Fruit fly (Drosophila melanogaster): ENCODE measurements around the gene Vps8.
A peak's percentile ranks its signal among the peaks of the same experiment; 100 is the strongest.

The Vps8 gene

dm6 chr3L:6458725-6459124 is 36.4 kb downstream of the Vps8 start:
- no peak for TF ChIP-seq CG9139 (GFP tag; optimal IDR thresholded peaks at IDR 0.05)
- 0 out of 3 replicates have a peak, but pooled peaks have one; percentile 28 for TF ChIP-seq eg (GFP tag; IDR thresholded peaks at IDR 0.05)
- TF ChIP-seq CG34406 (GFP tag; optimal IDR thresholded peaks at IDR 0.05): peak; percentile 41
- TF ChIP-seq topi (GFP tag; optimal IDR thresholded peaks at IDR 0.05): no peak
- TF ChIP-seq CG8319 (GFP tag; optimal IDR thresholded peaks at IDR 0.05): no peak
- TF ChIP-seq Sox14 (GFP tag; optimal IDR thresholded peaks at IDR 0.05): peak; percentile 49
- TF ChIP-seq Sox15 (GFP tag; optimal IDR thresholded peaks at IDR 0.05): no peak
- TF ChIP-seq ss (GFP tag; optimal IDR thresholded peaks at IDR 0.05): peak; percentile 0 to 61
- TF ChIP-seq Hr38 (GFP tag; optimal IDR thresholded peaks at IDR 0.05): no peak
- TF ChIP-seq CG11902 (GFP tag; optimal IDR thresholded peaks at IDR 0.05): no peak
- peak; percentile 61 for TF ChIP-seq CG15336 (GFP tag; IDR thresholded peaks at IDR 0.05)
- peak; percentile 66 for TF ChIP-seq dsx (GFP tag; optimal IDR thresholded peaks at IDR 0.05; ENCODE audit: poor library complexity, severe bottlenecking)
- TF ChIP-seq CG6276 (GFP tag; optimal IDR thresholded peaks at IDR 0.05): peak; percentile 12
- TF ChIP-seq achi (GFP tag; optimal IDR thresholded peaks at IDR 0.05): peak; percentile 60
- TF ChIP-seq Sox102F (GFP tag; optimal IDR thresholded peaks at IDR 0.05): no peak
- TF ChIP-seq Ets96B (tag; optimal IDR thresholded peaks at IDR 0.05): peak; percentile 77
- TF ChIP-seq dac (GFP tag; optimal IDR thresholded peaks at IDR 0.05): no peak
- TF ChIP-seq spab (GFP tag; optimal IDR thresholded peaks at IDR 0.05): peak; percentile 62
- TF ChIP-seq svp (GFP tag): peak; percentile 70
- peak; percentile 65; the same call in 2 of the 3 replicates for TF ChIP-seq CG6163 (GFP tag; IDR thresholded peaks at IDR 0.05)
- peak; percentile 50 for TF ChIP-seq CG32006 (GFP tag; optimal IDR thresholded peaks at IDR 0.05)
- peak; percentile 30 for TF ChIP-seq OdsH (GFP tag; optimal IDR thresholded peaks at IDR 0.05)
- TF ChIP-seq salr (GFP tag; optimal IDR thresholded peaks at IDR 0.05): peak; percentile 15 to 30
- TF ChIP-seq Hr39 (GFP tag; optimal IDR thresholded peaks at IDR 0.05): peak; percentile 0
- TF ChIP-seq CG10669 (GFP tag; optimal IDR thresholded peaks at IDR 0.05): peak; percentile 66
- peak; percentile 30 for TF ChIP-seq CG1621 (tag; optimal IDR thresholded peaks at IDR 0.05)
- TF ChIP-seq CG8119 (GFP tag; IDR thresholded peaks at IDR 0.05): peak; percentile 70
- peak; percentile 27 for TF ChIP-seq Eip75B (GFP tag; optimal IDR thresholded peaks at IDR 0.05)
- TF ChIP-seq CG11762 (GFP tag; optimal IDR thresholded peaks at IDR 0.05; ENCODE audit: insufficient read depth): peak; percentile 49
- TF ChIP-seq CG6808 (GFP tag; optimal IDR thresholded peaks at IDR 0.05): peak; percentile 70
- peak; percentile 58 for TF ChIP-seq Hr4 (GFP tag; optimal IDR thresholded peaks at IDR 0.05)
- no peak for TF ChIP-seq Ets21C (GFP tag; optimal IDR thresholded peaks at IDR 0.05)
- peak; percentile 49 for TF ChIP-seq CG3919 (GFP tag; optimal IDR thresholded peaks at IDR 0.05)
- TF ChIP-seq Met (GFP tag; optimal IDR thresholded peaks at IDR 0.05): no peak
- TF ChIP-seq CG4318 (GFP tag; optimal IDR thresholded peaks at IDR 0.05): no peak
- peak; percentile 64 for TF ChIP-seq net (GFP tag; optimal IDR thresholded peaks at IDR 0.05)
- no peak for TF ChIP-seq Eip93F (GFP tag; optimal IDR thresholded peaks at IDR 0.05)
- peak; percentile 88 for TF ChIP-seq Eip78C (GFP tag)
- TF ChIP-seq pdm3 (GFP tag; optimal IDR thresholded peaks at IDR 0.05): peak; percentile 53
- no peak for TF ChIP-seq fkh (GFP tag; optimal IDR thresholded peaks at IDR 0.05)
- TF ChIP-seq Lpt (GFP tag; optimal IDR thresholded peaks at IDR 0.05): peak; percentile 20
- TF ChIP-seq cyc (GFP tag; optimal IDR thresholded peaks at IDR 0.05): peak; percentile 10
- peak; percentile 71 for TF ChIP-seq CG3032 (tag; optimal IDR thresholded peaks at IDR 0.05)
- peak; percentile 69 for TF ChIP-seq CG10631 (GFP tag; optimal IDR thresholded peaks at IDR 0.05)
- peak; percentile 32 for TF ChIP-seq fd59A (GFP tag; optimal IDR thresholded peaks at IDR 0.05)
- TF ChIP-seq CG6854 (GFP tag; optimal IDR thresholded peaks at IDR 0.05): no peak
- no peak for TF ChIP-seq CG16779 (tag; optimal IDR thresholded peaks at IDR 0.05)
- peak; percentile 51 for TF ChIP-seq esn (GFP tag; optimal IDR thresholded peaks at IDR 0.05)
- TF ChIP-seq Smox (GFP tag; optimal IDR thresholded peaks at IDR 0.05): peak; percentile 32
- TF ChIP-seq lz (GFP tag; optimal IDR thresholded peaks at IDR 0.05): no peak
- no peak for TF ChIP-seq Blimp-1 (GFP tag; optimal IDR thresholded peaks at IDR 0.05)
- TF ChIP-seq CG7368 (GFP tag; optimal IDR thresholded peaks at IDR 0.05): no peak

Measured in whole organism, prepupa.